Fruit fly (Drosophila melanogaster): Measurements from ENCODE around the gene bru3.

The bru3 gene

dm6 chr3L:13666680-13667671 is 136.2 kb downstream of the bru3 start (continued):
- no peak for TF ChIP-seq tup (GFP tag; optimal IDR thresholded peaks at IDR 0.05)
- no peak for TF ChIP-seq unc-4 (GFP tag; IDR thresholded peaks at IDR 0.05; ENCODE audit: partially characterized antibody)
- peak; percentile 96 for TF ChIP-seq D19A (tag; optimal IDR thresholded peaks at IDR 0.05)
- no peak for TF ChIP-seq Oli (tag; optimal IDR thresholded peaks at IDR 0.05)
- TF ChIP-seq zen2 (GFP tag; IDR thresholded peaks at IDR 0.05; ENCODE audit: partially characterized antibody): peak; percentile 34; the same call in 1 of the 3 replicates

dm6 chr3L:13662567-13663146 is 140.5 kb downstream of the bru3 start:
- TF ChIP-seq CG6689 (GFP tag; IDR thresholded peaks at IDR 0.05) (no peak), Camta (GFP tag; optimal IDR thresholded peaks at IDR 0.05) (no peak), knrl (GFP tag; IDR thresholded peaks at IDR 0.05; ENCODE audit: partially characterized antibody) (no peak), jumu (GFP tag; optimal IDR thresholded peaks at IDR 0.05) (no peak), sens (GFP tag) (peak; percentile 23), abd-A (tag; optimal IDR thresholded peaks at IDR 0.05) (peak; percentile 89), CG9932 (GFP tag; IDR thresholded peaks at IDR 0.05) (0 out of 2 replicates have a peak, but pooled peaks have one; percentile 20), CG13894 (tag; optimal IDR thresholded peaks at IDR 0.05) (peak; percentile 55), CG4854 (GFP tag; optimal IDR thresholded peaks at IDR 0.05) (no peak), kni (GFP tag; optimal IDR thresholded peaks at IDR 0.05) (peak; percentile 4), CG18764 (GFP tag; optimal IDR thresholded peaks at IDR 0.05) (no peak), CG14014 (GFP tag; IDR thresholded peaks at IDR 0.05) (no peak), amos (GFP tag; IDR thresholded peaks at IDR 0.05; ENCODE audit: partially characterized antibody) (0 out of 2 replicates have a peak, but pooled peaks have one; percentile 8), CG4328 (GFP tag; optimal IDR thresholded peaks at IDR 0.05) (no peak), crol (GFP tag; IDR thresholded peaks at IDR 0.05) (peak; percentile 76), CG5180 (GFP tag; optimal IDR thresholded peaks at IDR 0.05) (peak; percentile 12), Ets65A (GFP tag) (peak; percentile 31), scrt (GFP tag; optimal IDR thresholded peaks at IDR 0.05) (peak; percentile 13), D (optimal IDR thresholded peaks at IDR 0.05) (no peak), D (GFP tag; optimal IDR thresholded peaks at IDR 0.05) (peak; percentile 35), CG12071 (GFP tag; optimal IDR thresholded peaks at IDR 0.05) (no peak), HmgZ (tag; optimal IDR thresholded peaks at IDR 0.05) (no peak), mld (GFP tag; IDR thresholded peaks at IDR 0.05; ENCODE audit: partially characterized antibody) (no peak), pros (GFP tag; optimal IDR thresholded peaks at IDR 0.05) (peak; percentile 91), mam (GFP tag; optimal IDR thresholded peaks at IDR 0.05) (no peak), CG2129 (GFP tag; IDR thresholded peaks at IDR 0.05; ENCODE audit: partially characterized antibody) (no peak), sqz (GFP tag; optimal IDR thresholded peaks at IDR 0.05) (peak; percentile 2), nerfin-1 (tag; optimal IDR thresholded peaks at IDR 0.05) (peak; percentile 72), nmo (GFP tag; optimal IDR thresholded peaks at IDR 0.05) (no peak), Vsx1 (GFP tag; optimal IDR thresholded peaks at IDR 0.05) (no peak), Hey (tag; optimal IDR thresholded peaks at IDR 0.05) (peak; percentile 92), CG11085 (GFP tag; IDR thresholded peaks at IDR 0.05) (no peak), Adf1 (GFP tag; IDR thresholded peaks at IDR 0.05) (peak; percentile 5; the same call in 1 of the 2 replicates), seq (GFP tag; IDR thresholded peaks at IDR 0.05) (peak; percentile 48; the same call in 1 of the 2 replicates), CG31224 (GFP tag; IDR thresholded peaks at IDR 0.05) (0 out of 2 replicates have a peak, but pooled peaks have one; percentile 34), cad (GFP tag; optimal IDR thresholded peaks at IDR 0.05) (no peak)

All from whole organism, embryonic.